Worm (Caenorhabditis elegans) whole organism, mixed stage, embryonic: ENCODE measurements around the gene nspg-6.
A peak's percentile ranks its signal among the peaks of the same experiment; 100 is the strongest.

Source experiments
- blmp-1 ChIP-seq: fragments of 150-350 bp; optimal IDR thresholded peaks from 2 replicates; lab custom pipeline; 2014; ENCODE audit warnings: missing biosample characterization, missing genetic modification characterization
- ceh-39 ChIP-seq: fragments of 150-350 bp; optimal IDR thresholded peaks from 2 replicates; lab custom pipeline; 2014; ENCODE audit warnings: missing biosample characterization, missing genetic modification characterization
- mep-1 ChIP-seq: fragments of 150-350 bp; optimal IDR thresholded peaks from 2 replicates; lab custom pipeline; 2017; ENCODE audit warnings: missing biosample characterization, missing genetic modification reagents, missing genetic modification characterization, inconsistent platforms
- nhr-12 ChIP-seq: fragments of 150-350 bp; optimal IDR thresholded peaks from 2 replicates; lab custom pipeline; 2014; ENCODE audit warnings: missing biosample characterization, missing genetic modification characterization
- snpc-4 ChIP-seq: fragments of 150-350 bp; optimal IDR thresholded peaks from 2 replicates; lab custom pipeline; 2014; ENCODE audit warnings: missing biosample characterization, missing genetic modification characterization

DNA sequence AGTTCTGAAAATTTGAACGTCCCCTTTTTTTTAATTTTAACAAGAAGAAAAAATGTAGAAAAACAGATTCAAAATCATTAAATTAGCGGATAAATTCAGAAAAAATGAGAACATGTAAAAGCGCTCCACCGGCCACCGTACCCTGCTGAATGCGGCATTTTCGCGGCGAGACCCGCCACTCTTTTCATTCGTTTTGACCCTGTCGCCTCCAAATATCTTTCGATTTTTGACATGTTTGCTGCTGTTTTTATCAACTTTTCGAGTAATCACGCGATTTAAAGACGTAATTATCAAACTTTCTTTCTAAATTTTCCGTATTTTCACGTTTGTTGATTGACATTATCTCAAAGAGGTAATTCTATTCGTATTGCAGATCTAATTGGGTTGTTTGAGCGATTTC is 21.4 kb upstream of the nspg-6 start, which contains the start of gene gsp-2:
- TF ChIP-seq blmp-1 (tag; lab: Kevin White, UChicago): no peak
- TF ChIP-seq nhr-12 (tag; lab: Kevin White, UChicago): no peak
- no peak for TF ChIP-seq snpc-4
- TF ChIP-seq mep-1: peak; percentile 84
- no peak for TF ChIP-seq ceh-39 (tag; lab: Kevin White, UChicago)
